Worm (Caenorhabditis elegans): ENCODE data around the gene Y57G11B.6.

The Y57G11B.6 gene

DNA sequence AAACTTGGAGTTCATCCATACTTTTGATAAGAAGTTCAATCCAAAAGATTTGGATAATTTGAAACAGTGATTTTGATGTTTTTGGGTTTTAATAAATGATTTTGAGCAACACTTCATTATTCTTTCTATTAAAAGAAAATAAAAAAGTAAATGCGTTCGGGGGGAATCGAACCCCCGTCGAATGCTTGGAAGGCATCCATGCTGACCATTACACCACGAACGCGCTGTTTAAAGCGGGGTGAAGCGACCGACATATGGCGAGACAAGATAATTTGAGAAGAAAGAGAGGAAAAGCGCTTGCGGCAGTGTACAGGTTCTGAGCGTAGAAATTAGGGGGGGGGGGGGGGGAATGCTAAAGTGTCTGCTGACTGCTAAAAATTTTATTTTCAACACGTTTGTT lies 21.8 kb upstream of the Y57G11B.6 start (continued):
- TF ChIP-seq nhr-237 (tag; optimal IDR thresholded peaks at IDR 0.05): no peak
- no peak for TF ChIP-seq hlh-30 (tag; optimal IDR thresholded peaks at IDR 0.05; ENCODE audit: insufficient read depth)
- no peak for TF ChIP-seq nhr-41 (GFP tag; IDR thresholded peaks at IDR 0.05)
- TF ChIP-seq fos-1 (tag; optimal IDR thresholded peaks at IDR 0.05): no peak
- TF ChIP-seq lin-15B (tag; optimal IDR thresholded peaks at IDR 0.05): no peak
- TF ChIP-seq nhr-28 (tag; optimal IDR thresholded peaks at IDR 0.05): no peak
- TF ChIP-seq mdt-29 (GFP tag; IDR thresholded peaks at IDR 0.05): peak; percentile 73
- no peak for TF ChIP-seq ceh-32 (tag; optimal IDR thresholded peaks at IDR 0.05; ENCODE audit: poor library complexity)
- peak; percentile 1 for TF ChIP-seq nhr-6 (tag; optimal IDR thresholded peaks at IDR 0.05)
- TF ChIP-seq aly-2 (tag; optimal IDR thresholded peaks at IDR 0.05): no peak
- TF ChIP-seq F37D6.2 (tag; optimal IDR thresholded peaks at IDR 0.05): no peak
- no peak for TF ChIP-seq duxl-1 (tag; optimal IDR thresholded peaks at IDR 0.05; ENCODE audit: poor library complexity)
- peak; percentile 59 for TF ChIP-seq snpc-4 (tag; optimal IDR thresholded peaks at IDR 0.05)
- TF ChIP-seq Y48G9A.11 (GFP tag; IDR thresholded peaks at IDR 0.05): peak; percentile 52; the same call in 1 of the 2 replicates
- no peak for TF ChIP-seq dmd-8 (GFP tag; IDR thresholded peaks at IDR 0.05)
- no peak for TF ChIP-seq skn-1 (tag; optimal IDR thresholded peaks at IDR 0.05)
- TF ChIP-seq zfp-3 (GFP tag; conservative IDR thresholded peaks at IDR 0.05): 0 out of 2 replicates have a peak, but pooled peaks have one; percentile 32
- no peak for TF ChIP-seq hmg-1.1 (GFP tag; IDR thresholded peaks at IDR 0.05)
- peak in 1 of 2 experiments; percentile 70 for TF ChIP-seq daf-16 (GFP tag; optimal IDR thresholded peaks at IDR 0.05)
- no peak for TF ChIP-seq daf-16 (tag; optimal IDR thresholded peaks at IDR 0.05)
- peak in 1 of 2 experiments; percentile 64; a peak in 1 of 4 replicates for TF ChIP-seq madf-5 (GFP tag; IDR thresholded peaks at IDR 0.05)
- no peak for TF ChIP-seq R02D3.7 (tag; optimal IDR thresholded peaks at IDR 0.05)
- TF ChIP-seq rbr-2 (tag; optimal IDR thresholded peaks at IDR 0.05): peak; percentile 3
- TF ChIP-seq ama-1 (optimal IDR thresholded peaks at IDR 0.05): no peak
- peak; percentile 59 for TF ChIP-seq arid-1 (GFP tag; conservative IDR thresholded peaks at IDR 0.05)
- TF ChIP-seq nhr-76 (tag; optimal IDR thresholded peaks at IDR 0.05): no peak
- TF ChIP-seq zip-11 (GFP tag; IDR thresholded peaks at IDR 0.05): no peak
- TF ChIP-seq tra-1 (GFP tag; IDR thresholded peaks at IDR 0.05): no peak
- no peak for TF ChIP-seq lin-29 (GFP tag; IDR thresholded peaks at IDR 0.05)
- no peak for TF ChIP-seq zfp-2 (tag; optimal IDR thresholded peaks at IDR 0.05)
- no peak for TF ChIP-seq hlh-11 (tag; optimal IDR thresholded peaks at IDR 0.05)
- TF ChIP-seq hif-1 (tag; optimal IDR thresholded peaks at IDR 0.05): no peak
- no peak for TF ChIP-seq pqm-1 (tag; optimal IDR thresholded peaks at IDR 0.05)
- TF ChIP-seq dpl-1 (GFP tag; optimal IDR thresholded peaks at IDR 0.05): no peak
- TF ChIP-seq attf-4 (tag; optimal IDR thresholded peaks at IDR 0.05): no peak
- peak; percentile 99 for TF ChIP-seq snpc-1.2 (GFP tag; IDR thresholded peaks at IDR 0.05)
- no peak for TF ChIP-seq cey-2 (tag; optimal IDR thresholded peaks at IDR 0.05; ENCODE audit: borderline replicate concordance, insufficient read depth)
- TF ChIP-seq lin-13 (GFP tag; optimal IDR thresholded peaks at IDR 0.05): no peak
- TF ChIP-seq aha-1 (tag): peak; percentile 99

DNA sequence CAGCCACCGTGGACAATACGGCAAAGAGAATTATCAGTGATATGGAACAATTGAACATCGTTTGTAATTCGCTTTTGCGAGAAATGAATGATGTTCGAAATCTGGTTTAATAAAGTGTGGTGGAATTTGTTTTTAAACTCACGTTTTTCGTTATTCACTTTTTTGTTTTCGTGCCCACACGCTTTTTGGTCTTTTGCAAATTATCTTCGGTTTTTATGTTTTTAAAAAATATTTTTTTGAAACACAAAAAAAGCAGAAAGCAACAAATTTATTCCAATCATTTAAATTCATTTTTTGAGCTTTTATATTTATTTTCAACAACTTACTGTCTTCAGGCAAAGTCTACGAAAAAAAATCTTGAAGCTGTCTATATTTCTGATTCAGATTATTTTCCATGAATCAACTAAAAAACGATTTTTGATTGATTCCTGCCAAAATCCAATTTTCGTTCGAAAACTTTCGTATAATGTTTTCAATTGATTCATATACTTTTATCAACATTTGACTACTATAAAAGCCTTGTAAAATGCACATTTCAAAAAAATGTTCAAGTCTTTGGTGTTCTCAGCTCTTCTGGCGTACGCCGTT lies 19.7 kb upstream of the Y57G11B.6 start, which contains the start of the genes Y57G11B.3 and Y57G11B.5:
Y57G11B.3 (minus strand) TSS at position 101 of the 588 bp plus-strand sequence.
Y57G11B.5 (plus strand) TSS at position 538 of the 588 bp plus-strand sequence.
- no peak for TF ChIP-seq zfp-3 (GFP tag; conservative IDR thresholded peaks at IDR 0.05)
- TF ChIP-seq spr-3 (GFP tag; optimal IDR thresholded peaks at IDR 0.05): no peak
- TF ChIP-seq lin-1 (GFP tag; IDR thresholded peaks at IDR 0.05): no peak
- TF ChIP-seq daf-8 (GFP tag; IDR thresholded peaks at IDR 0.05): no peak
- TF ChIP-seq nhr-111 (GFP tag; optimal IDR thresholded peaks at IDR 0.05): no peak
- TF ChIP-seq Y105C5A.15 (GFP tag; IDR thresholded peaks at IDR 0.05): no peak
- TF ChIP-seq jun-1 (tag; optimal IDR thresholded peaks at IDR 0.05): no peak
- TF ChIP-seq rbr-2 (tag; optimal IDR thresholded peaks at IDR 0.05): no peak
- TF ChIP-seq nhr-11 (tag; optimal IDR thresholded peaks at IDR 0.05): no peak
- TF ChIP-seq nhr-102 (tag; optimal IDR thresholded peaks at IDR 0.05): no peak
- no peak for TF ChIP-seq aly-2 (tag; optimal IDR thresholded peaks at IDR 0.05)

Measured in whole organism, L4 larva.